Worm (Caenorhabditis elegans): Measurements from ENCODE around the gene nkb-2.

DNA sequence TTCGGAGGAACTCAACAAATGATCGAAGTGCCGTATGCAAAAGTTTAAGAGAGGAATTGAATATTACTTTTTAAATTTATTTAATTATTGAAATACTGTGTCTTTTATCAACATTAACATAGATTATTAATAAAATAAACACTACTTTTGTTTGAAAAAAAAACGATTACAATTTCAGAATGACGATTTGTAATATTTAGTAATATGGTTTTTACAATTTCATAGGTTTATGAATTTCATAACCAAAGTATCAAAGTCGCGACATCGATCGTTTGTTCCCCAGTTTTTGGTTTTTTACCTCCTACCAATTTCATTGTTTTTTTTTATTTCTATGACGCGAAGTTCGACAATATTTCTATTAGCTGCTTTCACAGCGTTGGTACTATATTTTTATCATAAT is 9.3 kb downstream of the nkb-2 start, which contains the start of gene R09H10.1:
- TF ChIP-seq unc-62 (GFP tag; optimal IDR thresholded peaks at IDR 0.05) (no peak), ztf-4 (tag; optimal IDR thresholded peaks at IDR 0.05) (no peak), nhr-11 (tag; optimal IDR thresholded peaks at IDR 0.05) (no peak), nhr-25 (tag; optimal IDR thresholded peaks at IDR 0.05) (no peak), nhr-77 (tag; optimal IDR thresholded peaks at IDR 0.05) (no peak), ztf-11 (tag; optimal IDR thresholded peaks at IDR 0.05) (no peak), ama-1 (optimal IDR thresholded peaks at IDR 0.05) (no peak)
